Fruit fly (Drosophila melanogaster) whole organism, embryonic: ENCODE data around the gene CG8176.
A peak's percentile ranks its signal among the peaks of the same experiment; 100 is the strongest.

Experiments
- Atf-2 ChIP-seq: fragments of 200-800 bp; sonication (Bioruptor generic); optimal IDR thresholded peaks from 2 replicates; lab custom pipeline; 2016; ENCODE audit warnings: missing biosample characterization, missing genetic modification characterization
- BEAF-32 ChIP-seq: fragments of 200-800 bp; sonication (Bioruptor generic); optimal IDR thresholded peaks from 3 replicates; lab custom pipeline; 2017; ENCODE audit warnings: missing biosample characterization, missing genetic modification characterization, mild to moderate bottlenecking, moderate library complexity, missing genetic modification reagents
- C15 ChIP-seq: fragments of 200-800 bp; sonication (Bioruptor generic); IDR thresholded peaks from 3 replicates; pipeline ENCODE4 v1.3.6; 2022; ENCODE audit warnings: missing biosample characterization, missing genetic modification characterization
- CG10959 ChIP-seq: fragments of 200-800 bp; sonication (Bioruptor generic); IDR thresholded peaks from 2 replicates; pipeline ENCODE4 v1.3.6; 2022; ENCODE audit warnings: missing biosample characterization, missing genetic modification characterization
- CG16863 ChIP-seq: fragments of 200-800 bp; sonication (Bioruptor generic); optimal IDR thresholded peaks from 3 replicates; lab custom pipeline; 2016; ENCODE audit warnings: missing biosample characterization, missing genetic modification characterization
- CG1792 ChIP-seq: fragments of 200-800 bp; sonication (Bioruptor generic); optimal IDR thresholded peaks from 2 replicates; lab custom pipeline; 2016; ENCODE audit warnings: missing biosample characterization, missing genetic modification characterization
- CG18599 ChIP-seq: fragments of 200-800 bp; sonication (Bioruptor generic); optimal IDR thresholded peaks from 3 replicates; lab custom pipeline; 2017; ENCODE audit warnings: missing biosample characterization, missing genetic modification characterization, mild to moderate bottlenecking, moderate library complexity, missing genetic modification reagents
- CG18619 ChIP-seq: fragments of 200-800 bp; sonication (Bioruptor generic); optimal IDR thresholded peaks from 3 replicates; lab custom pipeline; 2017; ENCODE audit warnings: missing biosample characterization, mild to moderate bottlenecking, missing genetic modification characterization
- CG30431 ChIP-seq: fragments of 200-800 bp; sonication (Bioruptor generic); optimal IDR thresholded peaks from 2 replicates; lab custom pipeline; 2017; ENCODE audit warnings: missing biosample characterization, missing genetic modification characterization
- CG31224 ChIP-seq: fragments of 200-800 bp; sonication (Bioruptor generic); IDR thresholded peaks from 2 replicates; pipeline ENCODE4 v1.3.6; 2022; ENCODE audit warnings: missing biosample characterization, missing genetic modification characterization
- CG31365 ChIP-seq: fragments of 200-800 bp; sonication (Bioruptor generic); optimal IDR thresholded peaks from 2 replicates; lab custom pipeline; 2018; ENCODE audit warnings: missing biosample characterization, mild to moderate bottlenecking, missing genetic modification characterization
- CG32532 ChIP-seq: fragments of 200-800 bp; sonication (Bioruptor generic); IDR thresholded peaks from 2 replicates; pipeline ENCODE4 v1.3.6; 2022; ENCODE audit warnings: missing biosample characterization, missing genetic modification characterization
- CG4282 ChIP-seq: fragments of 200-800 bp; sonication (Bioruptor generic); optimal IDR thresholded peaks from 2 replicates; lab custom pipeline; 2016; ENCODE audit warnings: missing biosample characterization, missing genetic modification characterization
- CG4360 ChIP-seq: fragments of 200-800 bp; sonication (Bioruptor generic); IDR thresholded peaks from 2 replicates; pipeline ENCODE4 v1.3.6; 2022; ENCODE audit warnings: missing biosample characterization, missing genetic modification characterization
- CG4617 ChIP-seq: fragments of 200-800 bp; sonication (Bioruptor generic); optimal IDR thresholded peaks from 3 replicates; lab custom pipeline; 2016; ENCODE audit warnings: missing biosample characterization, missing genetic modification characterization, borderline replicate concordance
- CG4730 ChIP-seq: fragments of 200-800 bp; sonication (Bioruptor generic); IDR thresholded peaks from 2 replicates; pipeline ENCODE4 v1.3.6; 2022; ENCODE audit warnings: missing biosample characterization, missing genetic modification characterization
- CG7372 ChIP-seq: fragments of 200-800 bp; sonication (Bioruptor generic); IDR thresholded peaks from 2 replicates; pipeline ENCODE4 v1.3.6; 2022; ENCODE audit warnings: missing biosample characterization, missing genetic modification characterization
- CG7963 ChIP-seq: fragments of 200-800 bp; sonication (Bioruptor generic); IDR thresholded peaks from 3 replicates; pipeline ENCODE4 v1.3.6; 2022; ENCODE audit warnings: missing biosample characterization, missing genetic modification characterization; ENCODE audit not compliant: partially characterized antibody
- CG8281 ChIP-seq: fragments of 200-800 bp; sonication (Bioruptor generic); optimal IDR thresholded peaks from 2 replicates; lab custom pipeline; 2018; ENCODE audit warnings: missing biosample characterization, mild to moderate bottlenecking, missing genetic modification characterization, moderate library complexity
- CG9609 ChIP-seq: fragments of 200-800 bp; sonication (Bioruptor generic); optimal IDR thresholded peaks from 3 replicates; lab custom pipeline; 2016; ENCODE audit warnings: missing biosample characterization, missing genetic modification characterization
- CrebB ChIP-seq: fragments of 200-800 bp; sonication (Bioruptor generic); optimal IDR thresholded peaks from 3 replicates; lab custom pipeline; 2018; ENCODE audit warnings: missing biosample characterization, mild to moderate bottlenecking, missing genetic modification characterization
- Dp ChIP-seq: fragments of 200-800 bp; sonication (Bioruptor generic); optimal IDR thresholded peaks from 2 replicates; lab custom pipeline; 2018; ENCODE audit warnings: missing biosample characterization, mild to moderate bottlenecking, missing genetic modification characterization, moderate library complexity
- Elba2 ChIP-seq: fragments of 200-800 bp; sonication (Bioruptor generic); optimal IDR thresholded peaks from 3 replicates; lab custom pipeline; 2016; ENCODE audit warnings: missing biosample characterization, missing genetic modification characterization
- Ets65A ChIP-seq: fragments of 200-800 bp; sonication (Bioruptor generic); peaks from one replicate; lab custom pipeline; 2016; ENCODE audit warnings: missing biosample characterization, missing genetic modification characterization
- HLHmδ ChIP-seq: fragments of 200-800 bp; sonication (Bioruptor generic); optimal IDR thresholded peaks from 2 replicates; lab custom pipeline; 2018; ENCODE audit warnings: missing biosample characterization, mild to moderate bottlenecking, missing genetic modification characterization, moderate library complexity
- HmgD ChIP-seq: fragments of 200-800 bp; sonication (Bioruptor generic); optimal IDR thresholded peaks from 3 replicates; lab custom pipeline; 2016; ENCODE audit warnings: missing biosample characterization, missing genetic modification characterization
- Lim3 ChIP-seq: fragments of 200-800 bp; sonication (Bioruptor generic); IDR thresholded peaks from 2 replicates; pipeline ENCODE4 v1.3.6; 2022; ENCODE audit warnings: missing biosample characterization, missing genetic modification characterization
- Nf-YB ChIP-seq: fragments of 200-800 bp; sonication (Bioruptor generic); optimal IDR thresholded peaks from 3 replicates; lab custom pipeline; 2019; ENCODE audit warnings: missing biosample characterization, mild to moderate bottlenecking, missing genetic modification characterization, moderate library complexity
- Sry-β ChIP-seq: fragments of 200-800 bp; sonication (Bioruptor generic); optimal IDR thresholded peaks from 2 replicates; lab custom pipeline; 2018; ENCODE audit warnings: missing biosample characterization, mild to moderate bottlenecking, missing genetic modification characterization, moderate library complexity
- dati ChIP-seq: fragments of 200-800 bp; sonication (Bioruptor generic); IDR thresholded peaks from 2 replicates; pipeline ENCODE4 v1.3.6; 2022; ENCODE audit warnings: missing biosample characterization, missing genetic modification characterization
- dmrt99B ChIP-seq: fragments of 200-800 bp; sonication (Bioruptor generic); optimal IDR thresholded peaks from 2 replicates; lab custom pipeline; 2018; ENCODE audit warnings: missing biosample characterization, mild to moderate bottlenecking, missing genetic modification characterization, moderate library complexity
- eve ChIP-seq, 2 experiments: fragments of >200 bp; optimal IDR thresholded peaks; 2 replicates each; lab custom pipeline; 2017; ENCODE audit warnings: missing biosample characterization in 2 of 2, missing genetic modification characterization in 2 of 2
- ftz-f1 ChIP-seq: fragments of 200-800 bp; sonication (Bioruptor generic); optimal IDR thresholded peaks from 2 replicates; lab custom pipeline; 2016; ENCODE audit warnings: missing biosample characterization, missing genetic modification characterization
- hbn ChIP-seq: fragments of 200-800 bp; sonication (Bioruptor generic); IDR thresholded peaks from 2 replicates; pipeline ENCODE4 v1.3.6; 2022; ENCODE audit warnings: missing biosample characterization, missing genetic modification characterization; ENCODE audit not compliant: partially characterized antibody
- insv ChIP-seq, 2 experiments: fragments of 200-800 bp; sonication (Bioruptor generic); optimal IDR thresholded peaks; 3 replicates each; lab custom pipeline; 2016 to 2018; ENCODE audit warnings: missing biosample characterization in 2 of 2, missing genetic modification characterization in 2 of 2
- kah ChIP-seq: fragments of 200-800 bp; sonication (Bioruptor generic); optimal IDR thresholded peaks from 2 replicates; lab custom pipeline; 2018; ENCODE audit warnings: missing biosample characterization, mild to moderate bottlenecking, missing genetic modification characterization
- kay ChIP-seq: fragments of 200-800 bp; sonication (Bioruptor generic); optimal IDR thresholded peaks from 2 replicates; lab custom pipeline; 2016; ENCODE audit warnings: missing biosample characterization, missing genetic modification characterization
- kni ChIP-seq: fragments of 200-800 bp; sonication (Bioruptor generic); optimal IDR thresholded peaks from 3 replicates; lab custom pipeline; 2017; ENCODE audit warnings: mild to moderate bottlenecking, missing biosample characterization, missing genetic modification reagents, missing genetic modification characterization
- onecut ChIP-seq: fragments of 200-800 bp; sonication (Bioruptor generic); IDR thresholded peaks from 2 replicates; pipeline ENCODE4 v1.3.6; 2022; ENCODE audit warnings: missing biosample characterization, missing genetic modification characterization
- pita ChIP-seq: fragments of 200-800 bp; sonication (Bioruptor generic); optimal IDR thresholded peaks from 2 replicates; lab custom pipeline; 2017; ENCODE audit warnings: missing biosample characterization, mild to moderate bottlenecking, missing genetic modification characterization
- pzg ChIP-seq: fragments of 200-800 bp; sonication (Bioruptor generic); optimal IDR thresholded peaks from 3 replicates; lab custom pipeline; 2018; ENCODE audit warnings: missing biosample characterization, mild to moderate bottlenecking, missing genetic modification characterization, moderate library complexity
- repo ChIP-seq: fragments of 200-800 bp; sonication (Bioruptor generic); optimal IDR thresholded peaks from 2 replicates; lab custom pipeline; 2016; ENCODE audit warnings: missing biosample characterization, missing genetic modification characterization
- rib ChIP-seq: fragments of 200-800 bp; sonication (Bioruptor generic); IDR thresholded peaks from 2 replicates; pipeline ENCODE4 v1.3.6; 2022; ENCODE audit warnings: missing biosample characterization, missing genetic modification characterization
- sd ChIP-seq: fragments of 200-800 bp; sonication (Bioruptor generic); optimal IDR thresholded peaks from 3 replicates; lab custom pipeline; 2018; ENCODE audit warnings: missing biosample characterization, mild to moderate bottlenecking, missing genetic modification characterization, moderate library complexity
- sens-2 ChIP-seq: fragments of 200-800 bp; sonication (Bioruptor generic); IDR thresholded peaks from 2 replicates; pipeline ENCODE4 v1.3.6; 2022; ENCODE audit warnings: missing biosample characterization, missing genetic modification characterization
- sima ChIP-seq: fragments of 200-800 bp; sonication (Bioruptor generic); optimal IDR thresholded peaks from 2 replicates; lab custom pipeline; 2016; ENCODE audit warnings: missing biosample characterization, missing genetic modification characterization
- slp2 ChIP-seq: fragments of 200-800 bp; sonication (Bioruptor generic); optimal IDR thresholded peaks from 2 replicates; lab custom pipeline; 2016; ENCODE audit warnings: missing biosample characterization, missing genetic modification characterization
- sna ChIP-seq: fragments of 200-800 bp; sonication (Bioruptor generic); IDR thresholded peaks from 2 replicates; pipeline ENCODE4 v1.3.6; 2022; ENCODE audit warnings: missing biosample characterization, missing genetic modification characterization; ENCODE audit not compliant: partially characterized antibody
- twi ChIP-seq: fragments of 200-800 bp; optimal IDR thresholded peaks from 2 replicates; lab custom pipeline; 2019; ENCODE audit warnings: missing biosample characterization, mild to moderate bottlenecking, missing genetic modification characterization, moderate library complexity
- unpg ChIP-seq: fragments of 200-800 bp; sonication (Bioruptor generic); optimal IDR thresholded peaks from 3 replicates; lab custom pipeline; 2018; ENCODE audit warnings: missing biosample characterization, mild to moderate bottlenecking, missing genetic modification characterization, moderate library complexity

The CG8176 gene

dm6 chr3R:9559413-9560014 is 43.7 kb downstream of the CG8176 start, which contains the start of the genes AP-1mu and MBD-like (continued):
- TF ChIP-seq CG4730 (peak; percentile 56), CG30431 (GFP tag; lab: Kevin White, UChicago) (peak; percentile 31), Atf-2 (GFP tag; lab: Kevin White, UChicago) (peak; percentile 28), C15 (GFP tag; lab: Robert Waterston, UW) (no peak), sens-2 (GFP tag; lab: Robert Waterston, UW) (no peak), twi (tag; lab: Kevin White, UChicago) (peak; percentile 46), CG9609 (GFP tag; lab: Kevin White, UChicago) (peak; percentile 62), Lim3 (GFP tag; lab: Robert Waterston, UW) (no peak), kah (GFP tag; lab: Kevin White, UChicago) (no peak), HLHmδ (GFP tag; lab: Kevin White, UChicago) (no peak), sna (GFP tag; lab: Robert Waterston, UW) (0 out of 2 replicates have a peak, but pooled peaks have one; percentile 38), CG18599 (GFP tag; lab: Kevin White, UChicago) (no peak), onecut (peak; percentile 7; the same call in 1 of the 2 replicates), sima (GFP tag; lab: Kevin White, UChicago) (no peak), CG31224 (GFP tag; lab: Robert Waterston, UW) (peak; percentile 49), dmrt99B (tag; lab: Kevin White, UChicago) (no peak), CG18619 (GFP tag; lab: Kevin White, UChicago) (peak; percentile 66), Sry-β (peak; percentile 76), CG16863 (GFP tag; lab: Kevin White, UChicago) (peak; percentile 45), hbn (GFP tag; lab: Robert Waterston, UW) (peak; percentile 49), CG4282 (no peak), ftz-f1 (no peak), CG1792 (peak; percentile 66), kay (GFP tag; lab: Kevin White, UChicago) (peak; percentile 55), CG7963 (GFP tag; lab: Robert Waterston, UW) (no peak), CG4360 (GFP tag; lab: Robert Waterston, UW) (peak; percentile 99), CG7372 (GFP tag; lab: Robert Waterston, UW) (peak; percentile 60), rib (GFP tag; lab: Robert Waterston, UW) (peak; percentile 45; the same call in 1 of the 2 replicates), Nf-YB (GFP tag; lab: Kevin White, UChicago) (peak; percentile 18), pita (GFP tag; lab: Kevin White, UChicago) (no peak), CrebB (no peak), HmgD (GFP tag; lab: Kevin White, UChicago) (no peak), dati (no peak), insv (GFP tag; optimal IDR thresholded peaks at IDR 0.05; lab: Kevin White, UChicago) (peak; percentile 68 to 97), Elba2 (GFP tag; lab: Kevin White, UChicago) (peak; percentile 99), Dp (peak; percentile 28), BEAF-32 (peak; percentile 64), CG4617 (GFP tag; lab: Kevin White, UChicago) (peak; percentile 96), CG31365 (tag; lab: Kevin White, UChicago) (no peak), eve (GFP tag; optimal IDR thresholded peaks at IDR 0.05; lab: Kevin White, UChicago) (no peak), pzg (GFP tag; lab: Kevin White, UChicago) (peak; percentile 78), slp2 (GFP tag; lab: Kevin White, UChicago) (peak; percentile 56), CG32532 (GFP tag; lab: Robert Waterston, UW) (peak; percentile 62), unpg (peak; percentile 66), sd (peak; percentile 80), Ets65A (GFP tag; lab: Kevin White, UChicago) (peak; percentile 95), CG10959 (no peak), CG8281 (tag; lab: Kevin White, UChicago) (no peak), kni (GFP tag; lab: Kevin White, UChicago) (peak; percentile 10), repo (GFP tag; lab: Kevin White, UChicago) (no peak)
